Worm (Caenorhabditis elegans) whole organism, L2 larva: ENCODE measurements around the gene nhr-92.

ENCODE experiments used
- elt-1 ChIP-seq: fragments of 150-350 bp; optimal IDR thresholded peaks from 2 replicates; lab custom pipeline; 2014; ENCODE audit warnings: missing biosample characterization, missing genetic modification characterization
- nhr-25 ChIP-seq: fragments of 150-350 bp; sonication (generic microtip); optimal IDR thresholded peaks from 3 replicates; lab custom pipeline; 2014; ENCODE audit warnings: missing biosample characterization, missing genetic modification characterization
- unc-39 ChIP-seq: fragments of 150-350 bp; optimal IDR thresholded peaks from 2 replicates; lab custom pipeline; 2014; ENCODE audit warnings: missing biosample characterization, missing genetic modification characterization

ce11 chrIV:1659978-1660377, 40.1 kb downstream of the nhr-92 start, which contains the start of gene Y41D4B.4:
- TF ChIP-seq unc-39 (tag; lab: Kevin White, UChicago) (no peak), elt-1 (tag; lab: Kevin White, UChicago) (no peak), nhr-25 (tag; lab: Kevin White, UChicago) (no peak)
